Worm (Caenorhabditis elegans) whole organism, L4 larva: ENCODE measurements around the gene acbp-3.

Experiments
- T26A8.4 ChIP-seq: fragments of 200-800 bp; sonication (Bioruptor generic); IDR thresholded peaks from 2 replicates; pipeline ENCODE4 v1.3.6; 2022; ENCODE audit warnings: missing genetic modification characterization, missing compliant biosample characterization
- ZK546.5 ChIP-seq, 2 experiments: sonication (generic microtip); optimal IDR thresholded peaks; 2 replicates each; lab custom pipeline; 2017; ENCODE audit warnings: missing biosample characterization in 2 of 2, missing genetic modification characterization in 2 of 2
- aly-2 ChIP-seq: sonication (generic microtip); optimal IDR thresholded peaks from 2 replicates; lab custom pipeline; 2018; ENCODE audit warnings: missing biosample characterization, missing genetic modification characterization
- spr-1 ChIP-seq: sonication (generic microtip); optimal IDR thresholded peaks from 2 replicates; lab custom pipeline; 2016; ENCODE audit warnings: mild to moderate bottlenecking, missing genetic modification characterization, missing compliant biosample characterization

ce11 chrX:10870137-10870536, 32.9 kb upstream of the acbp-3 start, which contains the start of gene pgp-7:
- no peak for TF ChIP-seq aly-2 (tag; lab: Kevin White, UChicago)
- TF ChIP-seq spr-1 (tag; lab: Kevin White, UChicago) = no peak
- no peak for TF ChIP-seq ZK546.5 (tag; optimal IDR thresholded peaks at IDR 0.05; lab: Kevin White, UChicago)
- TF ChIP-seq T26A8.4 (GFP tag; lab: Robert Waterston, UW) = no peak
